Fruit fly (Drosophila melanogaster): Measurements from ENCODE around the gene r.

Gene r

dm6 chrX:16624519-16624918, 30.6 kb upstream of the r start:
- no peak for TF ChIP-seq bab1 (GFP tag; optimal IDR thresholded peaks at IDR 0.05)
- TF ChIP-seq cnc (optimal IDR thresholded peaks at IDR 0.05) = no peak
- TF ChIP-seq ovo (GFP tag; optimal IDR thresholded peaks at IDR 0.05) = no peak
- no peak for TF ChIP-seq Crg-1 (GFP tag; optimal IDR thresholded peaks at IDR 0.05)
- TF ChIP-seq kay (GFP tag; ENCODE audit: borderline replicate concordance) = no peak
- TF ChIP-seq Hr96 (GFP tag; optimal IDR thresholded peaks at IDR 0.05) = no peak
- TF ChIP-seq CG1620 (GFP tag; optimal IDR thresholded peaks at IDR 0.05) = no peak
- TF ChIP-seq CG5204 (GFP tag; optimal IDR thresholded peaks at IDR 0.05) = no peak
- TF ChIP-seq pad (GFP tag; optimal IDR thresholded peaks at IDR 0.05) = no peak
- no peak for TF ChIP-seq CG12768 (GFP tag; optimal IDR thresholded peaks at IDR 0.05)

DNA sequence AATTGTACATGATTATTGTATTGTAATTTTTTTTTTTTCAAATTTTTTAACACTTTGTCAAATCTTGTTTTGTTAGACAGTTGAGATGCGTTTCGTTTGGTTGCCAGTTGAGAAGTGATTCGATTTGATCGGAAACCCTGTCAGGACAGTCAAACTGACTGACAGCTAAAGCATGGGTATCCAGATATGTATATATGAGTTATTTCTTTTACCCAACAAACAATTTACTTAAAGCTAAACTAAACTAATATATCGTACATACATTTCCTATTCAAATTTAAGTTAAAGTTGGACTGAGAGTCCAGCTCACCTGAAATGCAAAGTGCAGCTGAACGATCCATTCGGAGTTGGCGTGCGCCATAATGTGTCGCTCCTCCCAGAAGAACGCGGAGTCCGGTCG, 23.0 kb upstream of the r start, which contains the start of gene CG9777:
Gene CG9777, minus strand, starts transcription at position 101 of the 400 bp plus-strand sequence.
- no peak for TF ChIP-seq pad (GFP tag; optimal IDR thresholded peaks at IDR 0.05)
- TF ChIP-seq CG7045 (GFP tag; optimal IDR thresholded peaks at IDR 0.05) = no peak
- TF ChIP-seq CG12768 (GFP tag; optimal IDR thresholded peaks at IDR 0.05) = no peak
- no peak for TF ChIP-seq ovo (GFP tag; optimal IDR thresholded peaks at IDR 0.05)
- no peak for TF ChIP-seq cnc (optimal IDR thresholded peaks at IDR 0.05)
- TF ChIP-seq CG14711 (tag; optimal IDR thresholded peaks at IDR 0.05) = no peak
- TF ChIP-seq CG5204 (GFP tag; optimal IDR thresholded peaks at IDR 0.05) = no peak
- no peak for TF ChIP-seq Hr96 (GFP tag; optimal IDR thresholded peaks at IDR 0.05)
- no peak for TF ChIP-seq CG33017 (tag; optimal IDR thresholded peaks at IDR 0.05)
- TF ChIP-seq toe (GFP tag; optimal IDR thresholded peaks at IDR 0.05) = no peak
- no peak for TF ChIP-seq Clk (GFP tag; optimal IDR thresholded peaks at IDR 0.05)
- TF ChIP-seq kay (GFP tag; ENCODE audit: borderline replicate concordance) = no peak
- TF ChIP-seq CG7101 (tag; optimal IDR thresholded peaks at IDR 0.05) = no peak
- no peak for TF ChIP-seq Crg-1 (GFP tag; optimal IDR thresholded peaks at IDR 0.05)
- no peak for TF ChIP-seq CG11617 (GFP tag; optimal IDR thresholded peaks at IDR 0.05)
- no peak for TF ChIP-seq Mnt (GFP tag; optimal IDR thresholded peaks at IDR 0.05)
- no peak for TF ChIP-seq bab1 (GFP tag; optimal IDR thresholded peaks at IDR 0.05)

DNA sequence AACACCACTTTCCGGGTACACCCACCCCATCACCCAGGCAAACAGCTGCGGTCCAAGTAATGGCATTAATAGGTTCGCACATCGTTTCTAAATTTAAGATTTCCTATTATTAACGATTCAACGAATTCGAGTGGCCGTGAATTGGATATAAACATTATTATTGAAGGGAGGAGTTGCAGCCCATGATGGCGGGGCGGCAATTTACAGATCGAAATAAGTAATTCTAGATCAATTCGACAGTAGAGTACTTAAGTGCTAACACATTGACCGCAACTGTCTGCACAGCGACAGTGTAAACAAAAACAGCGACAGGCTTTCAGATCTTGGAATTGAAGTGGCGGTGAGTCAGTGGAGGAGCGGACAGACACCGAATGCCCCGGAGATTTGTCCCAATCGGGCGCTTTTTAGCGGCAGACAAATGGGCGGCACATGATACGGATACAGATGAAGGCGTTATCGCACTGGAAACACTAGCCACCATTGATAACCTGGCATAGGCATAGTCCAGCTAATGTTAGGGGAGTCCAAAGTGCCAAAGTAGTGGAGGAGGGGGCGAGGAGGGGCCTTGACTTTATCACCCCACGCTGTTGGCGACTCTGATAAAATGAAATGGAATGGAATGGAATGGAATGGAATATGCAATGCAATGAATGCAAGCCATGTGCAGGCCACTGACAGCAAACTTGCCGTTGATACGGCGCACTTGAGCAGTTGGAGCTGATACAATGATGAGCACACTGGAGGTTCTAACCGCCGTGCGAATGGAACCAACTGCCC, 21.8 kb upstream of the r start:
- TF ChIP-seq CG12768 (GFP tag; optimal IDR thresholded peaks at IDR 0.05) (peak; percentile 96), toe (GFP tag; optimal IDR thresholded peaks at IDR 0.05) (peak; percentile 8), Mnt (GFP tag; optimal IDR thresholded peaks at IDR 0.05) (peak; percentile 97), CG11617 (GFP tag; optimal IDR thresholded peaks at IDR 0.05) (peak; percentile 11), CG7045 (GFP tag; optimal IDR thresholded peaks at IDR 0.05) (peak; percentile 6), tj (GFP tag; optimal IDR thresholded peaks at IDR 0.05) (peak; percentile 39), Clk (GFP tag; optimal IDR thresholded peaks at IDR 0.05) (no peak), Hr96 (GFP tag; optimal IDR thresholded peaks at IDR 0.05) (peak; percentile 29), bab1 (GFP tag; optimal IDR thresholded peaks at IDR 0.05) (no peak), CG1620 (GFP tag; optimal IDR thresholded peaks at IDR 0.05) (no peak), cnc (optimal IDR thresholded peaks at IDR 0.05) (no peak), pad (GFP tag; optimal IDR thresholded peaks at IDR 0.05) (peak; percentile 10), cic (GFP tag; optimal IDR thresholded peaks at IDR 0.05) (peak; percentile 78), CG33017 (tag; optimal IDR thresholded peaks at IDR 0.05) (peak; percentile 1), CG5204 (GFP tag; optimal IDR thresholded peaks at IDR 0.05) (peak; percentile 22), CG7101 (tag; optimal IDR thresholded peaks at IDR 0.05) (no peak), Crg-1 (GFP tag; optimal IDR thresholded peaks at IDR 0.05) (no peak)

dm6 chrX:16637106-16637590, 18.0 kb upstream of the r start, which contains the start of gene Rok:
Gene Rok (minus strand): TSS chrX:16637414.
- TF ChIP-seq CG11617 (GFP tag; optimal IDR thresholded peaks at IDR 0.05) (no peak), cic (GFP tag; optimal IDR thresholded peaks at IDR 0.05) (peak; percentile 30), tj (GFP tag; optimal IDR thresholded peaks at IDR 0.05) (peak; percentile 41)

DNA sequence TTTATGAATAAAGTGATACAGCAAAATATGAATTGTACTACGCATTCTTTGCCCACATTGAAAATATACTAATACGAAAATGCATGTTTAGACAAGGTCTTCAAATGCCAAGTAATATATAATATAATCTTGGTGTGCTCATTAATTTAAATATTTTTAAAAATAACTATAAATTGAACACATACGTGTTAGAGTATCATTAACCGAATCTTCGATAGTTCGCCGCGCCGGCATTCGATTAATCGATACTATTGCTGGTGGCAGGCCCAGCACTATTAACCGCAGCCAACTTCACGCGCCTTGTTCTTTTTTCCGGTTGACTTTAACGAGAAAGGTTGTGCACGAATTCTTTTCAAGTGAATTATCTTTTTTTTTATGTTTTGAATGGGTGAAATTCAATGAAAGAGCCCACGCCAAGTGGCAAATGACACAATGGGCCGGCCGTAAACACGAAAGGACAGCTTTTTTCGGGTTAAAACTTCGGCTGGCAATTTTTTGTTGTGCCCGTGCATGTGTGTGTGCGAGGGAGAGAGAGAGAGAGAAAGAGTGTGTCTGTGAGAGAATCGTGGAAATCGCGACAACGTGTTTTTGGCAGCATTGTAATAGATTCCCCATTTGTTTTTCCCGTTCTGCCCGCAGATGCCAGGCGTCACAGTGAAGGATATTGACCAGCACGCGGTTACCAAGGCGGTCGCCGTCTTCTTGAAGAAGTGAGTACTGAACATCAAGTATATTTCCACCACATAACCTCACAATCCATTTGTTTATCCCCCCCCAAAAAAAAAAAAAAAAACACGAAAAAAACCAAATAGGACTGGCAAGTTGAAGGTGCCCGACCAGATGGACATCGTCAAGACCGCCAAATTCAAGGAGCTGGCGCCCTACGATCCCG, 17.3 kb upstream of the r start, which contains the start of gene RpS19a:
Gene RpS19a, plus strand, starts transcription at position 301 of the 892 bp plus-strand sequence.
- TF ChIP-seq CG12768 (GFP tag; optimal IDR thresholded peaks at IDR 0.05) = peak; percentile 77
- peak; percentile 70 for TF ChIP-seq CG14711 (tag; optimal IDR thresholded peaks at IDR 0.05)
- peak; percentile 94 for TF ChIP-seq CG7101 (tag; optimal IDR thresholded peaks at IDR 0.05)
- TF ChIP-seq Mnt (GFP tag; optimal IDR thresholded peaks at IDR 0.05) = peak; percentile 93
- no peak for TF ChIP-seq cnc (optimal IDR thresholded peaks at IDR 0.05)
- TF ChIP-seq CG33017 (tag; optimal IDR thresholded peaks at IDR 0.05) = peak; percentile 59
- peak; percentile 88 for TF ChIP-seq ovo (GFP tag; optimal IDR thresholded peaks at IDR 0.05)
- TF ChIP-seq CG11617 (GFP tag; optimal IDR thresholded peaks at IDR 0.05) = peak; percentile 94
- TF ChIP-seq Hr96 (GFP tag; optimal IDR thresholded peaks at IDR 0.05) = peak; percentile 89
- peak; percentile 82 for TF ChIP-seq pad (GFP tag; optimal IDR thresholded peaks at IDR 0.05)
- peak; percentile 88 for TF ChIP-seq Crg-1 (GFP tag; optimal IDR thresholded peaks at IDR 0.05)
- peak; percentile 67 for TF ChIP-seq tj (GFP tag; optimal IDR thresholded peaks at IDR 0.05)
- peak; percentile 58 for TF ChIP-seq CG7045 (GFP tag; optimal IDR thresholded peaks at IDR 0.05)
- TF ChIP-seq cic (GFP tag; optimal IDR thresholded peaks at IDR 0.05) = no peak
- no peak for TF ChIP-seq kay (GFP tag; ENCODE audit: borderline replicate concordance)
- TF ChIP-seq toe (GFP tag; optimal IDR thresholded peaks at IDR 0.05) = peak; percentile 54
- TF ChIP-seq CG1620 (GFP tag; optimal IDR thresholded peaks at IDR 0.05) = peak; percentile 90
- peak; percentile 9 for TF ChIP-seq Clk (GFP tag; optimal IDR thresholded peaks at IDR 0.05)
- peak; percentile 65 for TF ChIP-seq CG5204 (GFP tag; optimal IDR thresholded peaks at IDR 0.05)
- TF ChIP-seq bab1 (GFP tag; optimal IDR thresholded peaks at IDR 0.05) = peak; percentile 92
